Worm (Caenorhabditis elegans) whole organism, late embryonic: ENCODE measurements around the gene srh-99.

Experiments
- F13H6.1 ChIP-seq: sonication (generic microtip); optimal IDR thresholded peaks from 2 replicates; lab custom pipeline; 2016; ENCODE audit warnings: missing genetic modification characterization, missing compliant biosample characterization
- K02D7.2 ChIP-seq: sonication (generic microtip); optimal IDR thresholded peaks from 2 replicates; lab custom pipeline; 2017; ENCODE audit warnings: mild to moderate bottlenecking, missing genetic modification characterization, missing compliant biosample characterization
- Y22D7AL.16 ChIP-seq: sonication (generic microtip); optimal IDR thresholded peaks from 2 replicates; lab custom pipeline; 2016; ENCODE audit warnings: missing genetic modification characterization, missing compliant biosample characterization
- ahr-1 ChIP-seq: sonication (generic microtip); optimal IDR thresholded peaks from 2 replicates; lab custom pipeline; 2016; ENCODE audit warnings: missing genetic modification characterization, missing compliant biosample characterization
- ceh-14 ChIP-seq: sonication (generic microtip); optimal IDR thresholded peaks from 2 replicates; lab custom pipeline; 2016; ENCODE audit warnings: missing genotype, missing genetic modification characterization, missing compliant biosample characterization
- ceh-18 ChIP-seq: sonication (generic microtip); optimal IDR thresholded peaks from 2 replicates; lab custom pipeline; 2016; ENCODE audit warnings: missing genetic modification characterization, missing compliant biosample characterization
- ceh-31 ChIP-seq: sonication (generic microtip); optimal IDR thresholded peaks from 2 replicates; lab custom pipeline; 2016; ENCODE audit warnings: missing genetic modification characterization, missing compliant biosample characterization
- ceh-34 ChIP-seq: sonication (generic microtip); optimal IDR thresholded peaks from 2 replicates; lab custom pipeline; 2016; ENCODE audit warnings: mild to moderate bottlenecking, missing genetic modification characterization, missing compliant biosample characterization
- ceh-45 ChIP-seq: fragments of 200-800 bp; sonication (Bioruptor generic); IDR thresholded peaks from 2 replicates; pipeline ENCODE4 v1.3.6; 2022; ENCODE audit warnings: missing genetic modification reagents, missing genetic modification characterization, missing compliant biosample characterization
- ceh-48 ChIP-seq: sonication (generic microtip); optimal IDR thresholded peaks from 2 replicates; lab custom pipeline; 2016; ENCODE audit warnings: missing genetic modification characterization, inconsistent platforms, missing compliant biosample characterization
- dmd-4 ChIP-seq: sonication (generic microtip); optimal IDR thresholded peaks from 2 replicates; lab custom pipeline; 2016; ENCODE audit warnings: borderline replicate concordance, missing genetic modification characterization, missing compliant biosample characterization
- dve-1 ChIP-seq: sonication (generic microtip); optimal IDR thresholded peaks from 2 replicates; lab custom pipeline; 2017; ENCODE audit warnings: antibody characterized with exemption, mild to moderate bottlenecking, missing genetic modification characterization, missing compliant biosample characterization
- elt-4 ChIP-seq: sonication (generic microtip); optimal IDR thresholded peaks from 2 replicates; lab custom pipeline; 2016; ENCODE audit warnings: missing genetic modification characterization, missing compliant biosample characterization
- ets-4 ChIP-seq: sonication (generic microtip); optimal IDR thresholded peaks from 2 replicates; lab custom pipeline; 2016; ENCODE audit warnings: missing genetic modification characterization, missing compliant biosample characterization
- eyg-1 ChIP-seq: sonication (generic microtip); optimal IDR thresholded peaks from 2 replicates; lab custom pipeline; 2016; ENCODE audit warnings: missing genotype, missing genetic modification characterization, missing compliant biosample characterization
- fax-1 ChIP-seq: sonication (generic microtip); optimal IDR thresholded peaks from 2 replicates; lab custom pipeline; 2016; ENCODE audit warnings: missing genotype, missing genetic modification characterization, missing compliant biosample characterization
- fkh-10 ChIP-seq: fragments of 150-350 bp; optimal IDR thresholded peaks from 2 replicates; lab custom pipeline; 2014; ENCODE audit warnings: missing biosample characterization, missing genetic modification reagents, missing genetic modification characterization
- fkh-6 ChIP-seq: sonication (generic microtip); optimal IDR thresholded peaks from 2 replicates; lab custom pipeline; 2016; ENCODE audit warnings: missing genetic modification characterization, missing compliant biosample characterization
- gmeb-2 ChIP-seq: sonication (generic microtip); optimal IDR thresholded peaks from 2 replicates; lab custom pipeline; 2016; ENCODE audit warnings: missing genetic modification characterization, inconsistent platforms, missing compliant biosample characterization
- hlh-30 ChIP-seq: sonication (generic microtip); optimal IDR thresholded peaks from 2 replicates; lab custom pipeline; 2017; ENCODE audit warnings: antibody characterized with exemption, missing genetic modification characterization, missing compliant biosample characterization; ENCODE audit not compliant: insufficient read depth
- lin-11 ChIP-seq: fragments of 200-800 bp; sonication (Bioruptor generic); optimal IDR thresholded peaks from 2 replicates; lab custom pipeline; 2018; ENCODE audit warnings: mild to moderate bottlenecking, missing genetic modification characterization, missing compliant biosample characterization
- madf-2 ChIP-seq: sonication (generic microtip); optimal IDR thresholded peaks from 2 replicates; lab custom pipeline; 2017; ENCODE audit warnings: missing genetic modification characterization, missing compliant biosample characterization
- nfya-1 ChIP-seq: sonication (generic microtip); optimal IDR thresholded peaks from 2 replicates; lab custom pipeline; 2017; ENCODE audit warnings: missing genetic modification characterization, mild to moderate bottlenecking, missing compliant biosample characterization, antibody characterized with exemption, moderate library complexity
- npax-4 ChIP-seq: sonication (generic microtip); optimal IDR thresholded peaks from 2 replicates; lab custom pipeline; 2016; ENCODE audit warnings: missing genetic modification characterization, missing compliant biosample characterization
- odd-2 ChIP-seq: sonication (generic microtip); optimal IDR thresholded peaks from 2 replicates; lab custom pipeline; 2017; ENCODE audit warnings: antibody characterized with exemption, mild to moderate bottlenecking, missing genetic modification characterization, missing compliant biosample characterization
- pat-9 ChIP-seq: fragments of 200-800 bp; sonication (Bioruptor generic); optimal IDR thresholded peaks from 2 replicates; lab custom pipeline; 2018; ENCODE audit warnings: mild to moderate bottlenecking, missing genetic modification characterization, moderate library complexity, missing compliant biosample characterization
- pax-1 ChIP-seq: fragments of 150-350 bp; optimal IDR thresholded peaks from 2 replicates; lab custom pipeline; 2014; ENCODE audit warnings: missing biosample characterization, missing genetic modification characterization
- pha-2 ChIP-seq: sonication (generic microtip); optimal IDR thresholded peaks from 2 replicates; lab custom pipeline; 2017; ENCODE audit warnings: mild to moderate bottlenecking, missing genetic modification characterization, missing compliant biosample characterization
- pros-1 ChIP-seq: fragments of 150-350 bp; optimal IDR thresholded peaks from 2 replicates; lab custom pipeline; 2014; ENCODE audit warnings: missing biosample characterization, missing genetic modification reagents, missing genetic modification characterization
- ref-2 ChIP-seq: sonication (generic microtip); optimal IDR thresholded peaks from 2 replicates; lab custom pipeline; 2016; ENCODE audit warnings: missing genetic modification characterization, missing compliant biosample characterization
- sox-4 ChIP-seq: sonication (generic microtip); optimal IDR thresholded peaks from 2 replicates; lab custom pipeline; 2017; ENCODE audit warnings: mild to moderate bottlenecking, missing genetic modification characterization, inconsistent platforms, missing compliant biosample characterization
- syd-9 ChIP-seq: sonication (generic microtip); optimal IDR thresholded peaks from 2 replicates; lab custom pipeline; 2016; ENCODE audit warnings: mild to moderate bottlenecking, missing genetic modification characterization, moderate library complexity, missing compliant biosample characterization
- tbx-7 ChIP-seq: sonication (generic microtip); optimal IDR thresholded peaks from 2 replicates; lab custom pipeline; 2016; ENCODE audit warnings: missing genotype, missing genetic modification characterization, missing compliant biosample characterization
- unc-55 ChIP-seq: sonication (generic microtip); optimal IDR thresholded peaks from 2 replicates; lab custom pipeline; 2017; ENCODE audit warnings: missing biosample characterization, missing genetic modification reagents, missing genetic modification characterization

The srh-99 gene

DNA sequence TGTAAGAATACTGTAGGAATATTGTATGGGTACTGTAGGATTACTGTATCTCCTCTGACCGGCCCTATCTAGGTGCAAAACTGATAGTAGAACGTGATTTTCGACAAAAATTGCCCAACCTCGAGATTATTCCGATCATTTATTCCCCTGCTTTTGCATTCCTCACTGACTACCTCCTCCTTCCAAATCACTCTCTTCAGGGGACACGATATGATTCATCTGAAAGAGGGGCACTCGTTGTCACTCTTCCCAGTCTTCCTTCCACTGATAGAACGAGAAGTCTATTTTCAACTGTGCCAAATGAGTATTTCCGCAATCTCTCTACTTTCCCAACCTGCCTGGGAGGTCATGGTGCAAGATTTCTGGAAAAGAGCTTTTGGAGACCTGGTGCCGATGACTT, 23.3 kb upstream of the srh-99 start, which contains the start of gene F12E12.2:
TSS of gene F12E12.2 (plus strand) at position 301 of the 400 bp plus-strand sequence.
- no peak for TF ChIP-seq F13H6.1 (tag; lab: Kevin White, UChicago)
- no peak for TF ChIP-seq eyg-1
- TF ChIP-seq ceh-48 (tag; lab: Kevin White, UChicago) = no peak
- no peak for TF ChIP-seq ceh-14 (tag; lab: Kevin White, UChicago)
- no peak for TF ChIP-seq unc-55 (GFP tag; lab: Kevin White, UChicago)
- TF ChIP-seq ahr-1 (tag; lab: Kevin White, UChicago) = no peak
- no peak for TF ChIP-seq nfya-1
- no peak for TF ChIP-seq npax-4
- TF ChIP-seq dmd-4 (tag; lab: Kevin White, UChicago) = no peak
- no peak for TF ChIP-seq ref-2 (tag; lab: Kevin White, UChicago)
- no peak for TF ChIP-seq ceh-45 (GFP tag; lab: Robert Waterston, UW)
- no peak for TF ChIP-seq fkh-6 (tag; lab: Kevin White, UChicago)
- TF ChIP-seq pax-1 = no peak
- no peak for TF ChIP-seq Y22D7AL.16 (tag; lab: Kevin White, UChicago)
- no peak for TF ChIP-seq elt-4
- TF ChIP-seq lin-11 (tag; lab: Kevin White, UChicago) = no peak

DNA sequence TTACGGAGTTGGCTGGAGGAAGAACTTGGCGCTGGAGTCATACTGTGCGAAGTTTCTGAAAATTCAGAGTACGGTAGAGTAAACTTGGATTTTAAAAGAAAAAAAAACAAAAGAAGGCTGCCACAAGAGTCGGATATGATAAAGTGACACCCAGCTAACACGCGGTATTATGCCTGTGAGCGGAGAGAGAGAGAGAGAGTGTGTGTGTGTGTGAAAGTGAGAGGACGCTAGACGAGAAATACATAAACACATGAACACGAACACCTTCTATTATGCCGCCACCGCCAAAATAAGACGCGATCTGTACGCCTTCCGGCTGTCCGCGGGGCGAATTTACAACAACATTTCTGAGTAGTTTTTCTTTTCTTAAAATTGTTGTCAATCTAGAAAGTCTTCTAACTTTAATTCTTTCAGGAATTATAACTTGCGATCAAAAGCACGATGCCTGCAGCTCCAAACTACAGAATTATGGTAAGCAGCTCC, 20.6 kb upstream of the srh-99 start, which contains the start of gene F12E12.6:
TSS of gene F12E12.6 (minus strand) at position 51 of the 483 bp plus-strand sequence.
- TF ChIP-seq nfya-1 (no peak), ceh-18 (no peak), pros-1 (tag; lab: Kevin White, UChicago) (no peak), dmd-4 (tag; lab: Kevin White, UChicago) (no peak), K02D7.2 (no peak), F13H6.1 (tag; lab: Kevin White, UChicago) (no peak), pax-1 (no peak), dve-1 (no peak), unc-55 (GFP tag; lab: Kevin White, UChicago) (no peak), ceh-34 (no peak)

DNA sequence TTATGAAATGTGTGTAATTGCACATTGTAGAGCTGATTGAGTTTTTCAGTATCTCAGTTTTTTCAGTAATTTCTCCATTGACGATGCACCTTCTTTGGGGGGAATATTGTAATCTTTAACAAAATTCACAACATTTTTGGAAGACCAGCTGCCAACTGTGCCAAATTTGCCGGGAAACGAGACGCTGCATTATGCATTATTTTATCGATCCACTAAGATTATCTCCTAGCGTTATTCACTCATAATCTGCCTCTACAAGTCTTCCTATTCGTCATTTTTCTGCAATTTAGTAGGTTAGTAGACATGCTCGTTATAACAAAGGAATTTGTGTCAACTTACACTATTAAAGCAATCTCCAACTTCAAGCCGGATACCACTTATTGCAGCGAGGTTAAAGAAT, 15.4 kb upstream of the srh-99 start, which contains the start of the genes sdz-12 and bath-31:
TSS of gene sdz-12 (minus strand) at position 101 of the 400 bp plus-strand sequence.
TSS of gene bath-31 (plus strand) at position 251 of the 400 bp plus-strand sequence.
- TF ChIP-seq fax-1 = no peak
- TF ChIP-seq lin-11 (tag; lab: Kevin White, UChicago) = no peak
- TF ChIP-seq odd-2 (tag; lab: Kevin White, UChicago) = no peak
- no peak for TF ChIP-seq fkh-10 (GFP tag; lab: Kevin White, UChicago)
- no peak for TF ChIP-seq ref-2 (tag; lab: Kevin White, UChicago)
- TF ChIP-seq pax-1 = no peak
- no peak for TF ChIP-seq Y22D7AL.16 (tag; lab: Kevin White, UChicago)
- TF ChIP-seq ceh-31 = no peak
- no peak for TF ChIP-seq sox-4 (tag; lab: Kevin White, UChicago)
- TF ChIP-seq unc-55 (GFP tag; lab: Kevin White, UChicago) = no peak

DNA sequence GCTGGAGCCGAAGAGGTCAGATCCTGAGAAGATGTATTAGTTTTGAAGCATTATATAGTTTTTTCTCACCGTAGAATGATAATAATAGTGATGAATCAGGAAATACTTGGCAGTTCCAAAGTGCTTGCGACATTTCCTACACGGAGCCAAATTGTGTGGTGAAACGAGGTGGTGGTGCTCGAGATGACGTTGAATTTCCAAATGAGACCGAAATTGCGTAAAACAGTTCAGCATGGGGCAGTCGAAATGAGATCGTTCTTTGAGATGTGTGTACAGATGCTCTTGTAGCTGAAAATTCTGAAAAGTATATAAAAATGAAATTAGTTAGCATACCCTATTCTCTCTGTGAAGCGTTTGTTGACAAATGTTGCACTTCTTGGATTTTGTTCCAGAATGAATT, 11.6 kb upstream of the srh-99 start, which contains the start of gene C46E10.8:
TSS of gene C46E10.8 (minus strand) at position 101 of the 400 bp plus-strand sequence.
- TF ChIP-seq elt-4 (no peak), pat-9 (no peak), Y22D7AL.16 (tag; lab: Kevin White, UChicago) (no peak), eyg-1 (no peak), ceh-45 (GFP tag; lab: Robert Waterston, UW) (no peak), pros-1 (tag; lab: Kevin White, UChicago) (no peak), syd-9 (no peak), gmeb-2 (tag; lab: Kevin White, UChicago) (no peak), hlh-30 (no peak), fkh-6 (tag; lab: Kevin White, UChicago) (no peak), ets-4 (tag; lab: Kevin White, UChicago) (no peak), ref-2 (tag; lab: Kevin White, UChicago) (no peak), madf-2 (tag; lab: Kevin White, UChicago) (no peak), pha-2 (tag; lab: Kevin White, UChicago) (no peak), ceh-48 (tag; lab: Kevin White, UChicago) (no peak), odd-2 (tag; lab: Kevin White, UChicago) (no peak), fkh-10 (GFP tag; lab: Kevin White, UChicago) (no peak), tbx-7 (tag; lab: Kevin White, UChicago) (no peak)
